Worm (Caenorhabditis elegans) whole organism, L3 larva: ENCODE data around the gene C34C12.1.

ENCODE experiments used
- R02D3.7 ChIP-seq: fragments of 150-350 bp; optimal IDR thresholded peaks from 2 replicates; lab custom pipeline; 2014; ENCODE audit warnings: missing biosample characterization, missing genetic modification characterization
- aly-2 ChIP-seq: fragments of 150-350 bp; optimal IDR thresholded peaks from 2 replicates; lab custom pipeline; 2014; ENCODE audit warnings: missing biosample characterization, missing genetic modification characterization
- ama-1 ChIP-seq: fragments of 150-350 bp; optimal IDR thresholded peaks from 2 replicates; lab custom pipeline; 2018
- ceh-16 ChIP-seq: sonication (generic microtip); optimal IDR thresholded peaks from 2 replicates; lab custom pipeline; 2017; ENCODE audit warnings: missing biosample characterization, missing genetic modification characterization
- ceh-28 ChIP-seq: fragments of 150-350 bp; optimal IDR thresholded peaks from 2 replicates; lab custom pipeline; 2014; ENCODE audit warnings: missing biosample characterization, missing genetic modification reagents, missing genetic modification characterization
- ceh-82 ChIP-seq: fragments of 150-350 bp; optimal IDR thresholded peaks from 2 replicates; lab custom pipeline; 2014; ENCODE audit warnings: missing biosample characterization, missing genetic modification characterization
- ceh-9 ChIP-seq: sonication (generic microtip); optimal IDR thresholded peaks from 2 replicates; lab custom pipeline; 2018; ENCODE audit warnings: missing biosample characterization, missing genetic modification characterization
- egl-5 ChIP-seq: fragments of 150-350 bp; optimal IDR thresholded peaks from 2 replicates; lab custom pipeline; 2017; ENCODE audit warnings: missing biosample characterization, missing genetic modification reagents, missing genetic modification characterization, inconsistent platforms
- elt-1 ChIP-seq: fragments of 150-350 bp; optimal IDR thresholded peaks from 2 replicates; lab custom pipeline; 2014; ENCODE audit warnings: missing biosample characterization, missing genetic modification characterization
- elt-2 ChIP-seq: sonication (generic microtip); optimal IDR thresholded peaks from 2 replicates; lab custom pipeline; 2016; ENCODE audit warnings: missing genetic modification reagents, mild to moderate bottlenecking, missing genetic modification characterization, missing compliant biosample characterization
- eor-1 ChIP-seq, 2 experiments: fragments of 150-350 bp; optimal IDR thresholded peaks; 2 replicates each; lab custom pipeline; 2014 to 2018; ENCODE audit warnings: missing biosample characterization in 2 of 2, missing genetic modification characterization in 2 of 2
- fkh-10 ChIP-seq: sonication (generic microtip); optimal IDR thresholded peaks from 2 replicates; lab custom pipeline; 2017; ENCODE audit warnings: missing biosample characterization, missing genetic modification reagents, missing genetic modification characterization
- fos-1 ChIP-seq: fragments of 150-350 bp; optimal IDR thresholded peaks from 2 replicates; lab custom pipeline; 2014; ENCODE audit warnings: missing biosample characterization, missing genetic modification characterization
- hmg-11 ChIP-seq: sonication (generic microtip); optimal IDR thresholded peaks from 2 replicates; lab custom pipeline; 2016; ENCODE audit warnings: missing genetic modification characterization, missing compliant biosample characterization
- jun-1 ChIP-seq: fragments of 150-350 bp; optimal IDR thresholded peaks from 2 replicates; lab custom pipeline; 2014; ENCODE audit warnings: missing biosample characterization, missing genetic modification reagents, missing genetic modification characterization
- lin-15B ChIP-seq: fragments of 150-350 bp; optimal IDR thresholded peaks from 2 replicates; lab custom pipeline; 2014; ENCODE audit warnings: missing biosample characterization, missing genetic modification characterization
- lin-39 ChIP-seq: fragments of 150-350 bp; optimal IDR thresholded peaks from 2 replicates; lab custom pipeline; 2018; ENCODE audit warnings: missing biosample characterization, missing genetic modification reagents, missing genetic modification characterization
- lsy-12 ChIP-seq: sonication (generic microtip); optimal IDR thresholded peaks from 2 replicates; lab custom pipeline; 2016; ENCODE audit warnings: mild to moderate bottlenecking, missing genetic modification characterization, missing compliant biosample characterization
- mdl-1 ChIP-seq: fragments of 150-350 bp; optimal IDR thresholded peaks from 2 replicates; lab custom pipeline; 2014; ENCODE audit warnings: missing biosample characterization, missing genetic modification characterization
- mml-1 ChIP-seq: fragments of 150-350 bp; sonication (generic microtip); optimal IDR thresholded peaks from 3 replicates; lab custom pipeline; 2014; ENCODE audit warnings: missing biosample characterization, missing genetic modification characterization
- nfya-1 ChIP-seq: sonication (generic microtip); optimal IDR thresholded peaks from 2 replicates; lab custom pipeline; 2017; ENCODE audit warnings: missing genetic modification characterization, mild to moderate bottlenecking, missing compliant biosample characterization, antibody characterized with exemption, moderate library complexity; ENCODE audit not compliant: insufficient read depth
- nhr-11 ChIP-seq: fragments of 150-350 bp; optimal IDR thresholded peaks from 2 replicates; lab custom pipeline; 2014; ENCODE audit warnings: missing biosample characterization, missing genetic modification characterization
- nhr-12 ChIP-seq: fragments of 150-350 bp; optimal IDR thresholded peaks from 2 replicates; lab custom pipeline; 2014; ENCODE audit warnings: missing biosample characterization, missing genetic modification characterization
- nhr-23 ChIP-seq: fragments of 150-350 bp; optimal IDR thresholded peaks from 2 replicates; lab custom pipeline; 2014; ENCODE audit warnings: missing biosample characterization, missing genetic modification reagents, missing genetic modification characterization
- nhr-237 ChIP-seq: fragments of 150-350 bp; optimal IDR thresholded peaks from 2 replicates; lab custom pipeline; 2014; ENCODE audit warnings: missing biosample characterization, missing genetic modification characterization
- nhr-25 ChIP-seq: sonication (generic microtip); optimal IDR thresholded peaks from 2 replicates; lab custom pipeline; 2017; ENCODE audit warnings: missing biosample characterization, missing genetic modification characterization
- nhr-43 ChIP-seq: sonication (generic microtip); optimal IDR thresholded peaks from 2 replicates; lab custom pipeline; 2016; ENCODE audit warnings: mild to moderate bottlenecking, missing genetic modification characterization, missing compliant biosample characterization; ENCODE audit not compliant: poor library complexity, severe bottlenecking
- nhr-77 ChIP-seq: fragments of 150-350 bp; optimal IDR thresholded peaks from 2 replicates; lab custom pipeline; 2014; ENCODE audit warnings: missing biosample characterization, missing genetic modification characterization
- pha-4 ChIP-seq: fragments of 150-350 bp; optimal IDR thresholded peaks from 2 replicates; lab custom pipeline; 2014; ENCODE audit warnings: missing biosample characterization, missing genetic modification reagents, missing genetic modification characterization
- pqm-1 ChIP-seq: fragments of 150-350 bp; optimal IDR thresholded peaks from 2 replicates; lab custom pipeline; 2017; ENCODE audit warnings: missing biosample characterization, missing genetic modification characterization, inconsistent platforms
- skn-1 ChIP-seq: fragments of 150-350 bp; optimal IDR thresholded peaks from 2 replicates; lab custom pipeline; 2014; ENCODE audit warnings: missing biosample characterization, missing genetic modification characterization
- snpc-4 ChIP-seq: fragments of 150-350 bp; optimal IDR thresholded peaks from 2 replicates; lab custom pipeline; 2014; ENCODE audit warnings: missing biosample characterization, missing genetic modification characterization
- tbx-2 ChIP-seq: sonication (generic microtip); optimal IDR thresholded peaks from 2 replicates; lab custom pipeline; 2016; ENCODE audit warnings: mild to moderate bottlenecking, missing genetic modification characterization, missing compliant biosample characterization
- zag-1 ChIP-seq: fragments of 150-350 bp; optimal IDR thresholded peaks from 2 replicates; lab custom pipeline; 2014; ENCODE audit warnings: missing biosample characterization, missing genetic modification characterization
- ztf-11 ChIP-seq: fragments of 150-350 bp; optimal IDR thresholded peaks from 2 replicates; lab custom pipeline; 2014; ENCODE audit warnings: missing biosample characterization, missing genetic modification characterization
- ztf-4 ChIP-seq: fragments of 150-350 bp; optimal IDR thresholded peaks from 2 replicates; lab custom pipeline; 2014; ENCODE audit warnings: missing biosample characterization, missing genetic modification characterization

Gene C34C12.1

DNA sequence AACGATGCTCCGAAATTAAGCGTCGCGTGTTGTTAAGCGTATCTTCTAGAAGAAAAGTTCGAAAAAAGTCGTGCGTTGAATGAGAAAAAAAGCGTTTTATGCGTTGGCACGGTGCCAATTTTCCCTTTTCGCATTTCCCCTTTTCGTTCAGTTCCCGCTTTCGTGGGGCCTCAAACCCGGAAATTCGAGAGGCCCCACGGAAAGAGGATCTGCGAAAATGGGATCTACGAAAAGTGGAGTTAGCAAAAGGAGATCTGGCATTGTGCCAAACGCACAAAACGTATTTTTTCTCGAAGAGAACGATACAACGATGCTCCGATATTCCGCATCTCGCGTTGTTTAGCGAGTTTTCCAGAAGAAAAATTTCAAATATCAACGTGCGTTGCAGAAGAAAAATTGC lies 45.7 kb downstream of the C34C12.1 start:
- TF ChIP-seq ceh-16 (tag; lab: Kevin White, UChicago), result no peak
- TF ChIP-seq aly-2 (tag; lab: Kevin White, UChicago), result no peak
- TF ChIP-seq ceh-28, result no peak
- TF ChIP-seq jun-1 (tag; lab: Kevin White, UChicago), result peak; percentile 3
- no peak for TF ChIP-seq ztf-11 (tag; lab: Kevin White, UChicago)
- TF ChIP-seq tbx-2 (tag; lab: Kevin White, UChicago), result no peak

DNA sequence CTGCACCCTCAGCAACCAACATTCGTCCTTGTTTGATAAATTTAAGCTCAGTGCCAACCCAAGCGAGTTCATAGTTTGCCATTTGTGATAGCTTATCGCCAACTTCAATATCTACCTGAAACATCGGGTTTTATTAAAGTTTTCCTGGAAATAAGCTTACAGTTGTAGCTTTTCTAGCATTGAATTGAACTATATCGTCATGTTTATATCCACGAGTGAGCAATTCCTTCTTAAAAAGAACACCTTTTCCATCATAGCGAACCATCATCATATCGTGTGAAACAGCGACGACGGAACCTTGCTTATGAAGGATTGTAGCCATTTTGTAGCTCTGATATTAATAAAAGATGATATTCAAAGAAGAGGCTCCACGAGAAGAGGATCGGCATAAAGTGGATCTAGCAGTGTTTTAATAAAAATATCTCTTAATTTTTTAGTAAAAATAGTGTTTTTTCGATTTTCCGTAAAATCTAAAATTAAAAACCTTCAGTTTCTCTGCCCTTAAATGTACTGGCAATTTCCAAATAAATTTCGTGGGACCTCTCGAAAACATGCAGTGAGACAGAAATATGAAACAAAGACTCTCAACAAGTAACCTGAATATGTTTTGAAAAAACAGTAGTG lies 48.2 kb downstream of the C34C12.1 start, which contains the start of gene M01F1.8:
TSS of gene M01F1.8 (minus strand) at position 335 of the 624 bp plus-strand sequence.
- TF ChIP-seq elt-1 (tag; lab: Kevin White, UChicago), result no peak
- no peak for TF ChIP-seq nhr-237 (tag; lab: Kevin White, UChicago)
- TF ChIP-seq nhr-77, result peak; percentile 18
- TF ChIP-seq, all 47 proteins: peak for 1

DNA sequence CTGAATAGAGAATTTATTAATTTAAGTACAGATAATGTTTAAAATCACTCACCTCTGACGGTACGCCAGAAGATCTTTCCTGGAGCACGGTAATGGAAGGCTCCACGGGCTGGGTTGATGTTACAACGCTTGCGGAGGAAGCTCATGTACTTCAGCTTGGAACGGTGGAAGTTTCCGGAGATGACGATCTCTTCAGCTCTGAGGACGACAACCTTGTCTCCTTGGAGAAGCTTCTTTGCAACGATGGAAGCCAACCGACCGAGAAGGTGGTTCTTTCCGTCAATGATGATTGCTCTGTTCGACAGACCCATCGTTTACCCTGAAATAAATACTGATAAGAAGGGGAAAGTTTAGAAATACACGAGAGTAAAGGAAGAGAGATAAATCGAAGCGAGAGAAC lies 49.1 kb downstream of the C34C12.1 start, which contains the start of gene rpl-16:
TSS of gene rpl-16 (minus strand) at position 319 of the 400 bp plus-strand sequence.
- no peak for TF ChIP-seq elt-2
- TF ChIP-seq fkh-10 (GFP tag; lab: Kevin White, UChicago), result no peak

DNA sequence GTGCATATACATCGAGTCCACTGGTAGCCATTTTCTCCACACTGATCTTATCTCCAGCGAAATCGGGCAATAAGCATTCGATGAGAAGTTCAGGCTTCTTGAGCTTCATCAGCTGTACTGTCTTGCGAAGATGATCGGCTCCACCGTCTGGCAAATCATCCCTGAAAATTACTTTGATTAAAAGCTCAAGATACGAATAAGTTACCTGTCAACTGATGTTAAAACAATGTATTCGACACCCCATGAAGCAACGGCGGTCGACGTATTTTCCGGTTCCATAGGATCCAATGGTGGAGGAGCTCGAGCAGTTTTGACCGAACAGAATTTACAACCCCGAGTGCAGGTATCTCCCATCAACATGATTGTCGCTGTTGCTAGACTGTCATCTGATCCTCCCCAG lies 50.1 kb downstream of the C34C12.1 start:
- TF ChIP-seq R02D3.7 (no peak), jun-1 (tag; lab: Kevin White, UChicago) (no peak), nhr-25 (no peak), mml-1 (tag; lab: Kevin White, UChicago) (no peak), ceh-82 (no peak), hmg-11 (tag; lab: Kevin White, UChicago) (no peak), lsy-12 (tag; lab: Kevin White, UChicago) (no peak), ceh-28 (no peak), snpc-4 (tag; lab: Kevin White, UChicago) (no peak), lin-15B (tag; lab: Kevin White, UChicago) (no peak), ztf-11 (tag; lab: Kevin White, UChicago) (no peak), skn-1 (tag; lab: Kevin White, UChicago) (no peak), pha-4 (tag; lab: Kevin White, UChicago) (no peak), nhr-237 (tag; lab: Kevin White, UChicago) (no peak), mdl-1 (tag; lab: Kevin White, UChicago) (no peak), ztf-4 (tag; lab: Kevin White, UChicago) (no peak), zag-1 (tag; lab: Kevin White, UChicago) (no peak)

DNA sequence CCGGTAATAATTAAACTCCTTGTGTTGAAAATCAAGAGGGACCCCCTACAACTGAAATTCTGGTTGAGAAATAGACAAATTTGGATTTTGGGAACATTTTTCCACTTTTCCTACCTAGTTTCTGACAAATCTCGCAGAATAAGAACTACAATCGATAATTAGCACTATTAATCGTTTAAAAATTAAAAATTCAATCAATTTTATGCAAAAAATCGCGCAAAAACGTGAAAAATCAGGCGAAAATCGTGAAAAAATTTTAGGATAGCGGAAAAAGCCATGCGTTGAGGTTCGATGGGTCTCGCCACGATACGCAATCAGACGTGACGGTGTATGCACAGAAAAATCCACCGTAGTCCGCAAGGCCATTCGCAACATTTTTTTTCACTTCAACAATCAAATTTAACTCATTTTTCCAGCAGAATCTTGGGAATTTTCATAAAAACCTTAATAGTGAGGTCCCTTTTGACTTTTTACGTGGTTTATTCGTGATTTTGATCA lies 51.0 kb downstream of the C34C12.1 start, which contains the start of gene lias-1:
TSS of gene lias-1 (minus strand) at position 51 of the 498 bp plus-strand sequence.
- no peak for TF ChIP-seq zag-1 (tag; lab: Kevin White, UChicago)
- peak; percentile 90 for TF ChIP-seq lin-15B (tag; lab: Kevin White, UChicago)
- TF ChIP-seq jun-1 (tag; lab: Kevin White, UChicago), result peak; percentile 70
- TF ChIP-seq elt-2, result peak; percentile 47
- peak; percentile 79 for TF ChIP-seq hmg-11 (tag; lab: Kevin White, UChicago)
- TF ChIP-seq skn-1 (tag; lab: Kevin White, UChicago), result peak; percentile 60
- peak; percentile 68 for TF ChIP-seq ama-1 (lab: Kevin White, UChicago)
- TF ChIP-seq ceh-9 (tag; lab: Kevin White, UChicago), result no peak
- TF ChIP-seq pqm-1 (tag; lab: Kevin White, UChicago), result peak; percentile 73
- TF ChIP-seq mdl-1 (tag; lab: Kevin White, UChicago), result no peak
- peak; percentile 57 for TF ChIP-seq R02D3.7
- TF ChIP-seq ztf-4 (tag; lab: Kevin White, UChicago), result peak; percentile 73
- peak; percentile 83 for TF ChIP-seq egl-5
- no peak for TF ChIP-seq ceh-16 (tag; lab: Kevin White, UChicago)
- TF ChIP-seq nhr-23 (tag; lab: Kevin White, UChicago), result peak; percentile 84
- peak; percentile 44 for TF ChIP-seq ceh-28
- no peak for TF ChIP-seq nhr-12 (tag; lab: Kevin White, UChicago)
- TF ChIP-seq nhr-11 (tag; lab: Kevin White, UChicago), result no peak
- peak; percentile 18 for TF ChIP-seq nhr-43 (tag; lab: Kevin White, UChicago)
- no peak for TF ChIP-seq fos-1
- TF ChIP-seq snpc-4 (tag; lab: Kevin White, UChicago), result peak; percentile 73
- no peak for TF ChIP-seq elt-1 (tag; lab: Kevin White, UChicago)
- TF ChIP-seq lsy-12 (tag; lab: Kevin White, UChicago), result peak; percentile 49
- TF ChIP-seq lin-39, result peak; percentile 67
- peak; percentile 39 for TF ChIP-seq fkh-10 (GFP tag; lab: Kevin White, UChicago)
- TF ChIP-seq pha-4 (tag; lab: Kevin White, UChicago), result peak; percentile 91
- peak; percentile 94 for TF ChIP-seq nfya-1 (tag; lab: Kevin White, UChicago)
- TF ChIP-seq eor-1 (tag; optimal IDR thresholded peaks at IDR 0.05; lab: Kevin White, UChicago), result no peak
- TF ChIP-seq nhr-25, result peak; percentile 93
- TF ChIP-seq, all 47 proteins: peak for 20
